Worm (Caenorhabditis elegans) whole organism, mixed stage, embryonic: Measurements from ENCODE around the gene B0244.16.

Source experiments
- M03D4.4 ChIP-seq: sonication (generic microtip); optimal IDR thresholded peaks from 2 replicates; lab custom pipeline; 2017; ENCODE audit warnings: mild to moderate bottlenecking, missing genetic modification characterization, missing compliant biosample characterization
- blmp-1 ChIP-seq: fragments of 150-350 bp; optimal IDR thresholded peaks from 2 replicates; lab custom pipeline; 2014; ENCODE audit warnings: missing biosample characterization, missing genetic modification characterization
- ceh-39 ChIP-seq: fragments of 150-350 bp; optimal IDR thresholded peaks from 2 replicates; lab custom pipeline; 2014; ENCODE audit warnings: missing biosample characterization, missing genetic modification characterization
- ceh-43 ChIP-seq: fragments of 200-800 bp; sonication (Bioruptor generic); optimal IDR thresholded peaks from 2 replicates; lab custom pipeline; 2018; ENCODE audit warnings: mild to moderate bottlenecking, missing genetic modification characterization, moderate library complexity, missing compliant biosample characterization
- ceh-83 ChIP-seq: fragments of 200-800 bp; sonication (Bioruptor generic); optimal IDR thresholded peaks from 2 replicates; lab custom pipeline; 2018; ENCODE audit warnings: mild to moderate bottlenecking, missing genetic modification characterization, missing compliant biosample characterization
- ces-1 ChIP-seq: fragments of 150-350 bp; optimal IDR thresholded peaks from 2 replicates; lab custom pipeline; 2014; ENCODE audit warnings: missing biosample characterization, missing genetic modification reagents, missing genetic modification characterization
- cnd-1 ChIP-seq: fragments of 200-800 bp; sonication (Bioruptor generic); optimal IDR thresholded peaks from 2 replicates; lab custom pipeline; 2018; ENCODE audit warnings: mild to moderate bottlenecking, missing genetic modification characterization, missing compliant biosample characterization
- drap-1 ChIP-seq: fragments of 200-800 bp; sonication (Bioruptor generic); optimal IDR thresholded peaks from 3 replicates; lab custom pipeline; 2018; ENCODE audit warnings: mild to moderate bottlenecking, missing genetic modification characterization, missing compliant biosample characterization
- elt-1 ChIP-seq: sonication (generic microtip); optimal IDR thresholded peaks from 2 replicates; lab custom pipeline; 2017; ENCODE audit warnings: missing genetic modification characterization, mild to moderate bottlenecking, missing compliant biosample characterization, antibody characterized with exemption, moderate library complexity, borderline replicate concordance; ENCODE audit not compliant: insufficient read depth
- elt-3 ChIP-seq: fragments of 150-350 bp; optimal IDR thresholded peaks from 2 replicates; lab custom pipeline; 2014; ENCODE audit warnings: missing biosample characterization, missing genetic modification characterization
- flh-1 ChIP-seq: fragments of 200-800 bp; sonication (Bioruptor generic); optimal IDR thresholded peaks from 2 replicates; lab custom pipeline; 2018; ENCODE audit warnings: mild to moderate bottlenecking, missing genetic modification characterization, moderate library complexity, missing compliant biosample characterization
- ham-2 ChIP-seq: fragments of 200-800 bp; sonication (Bioruptor generic); optimal IDR thresholded peaks from 2 replicates; lab custom pipeline; 2018; ENCODE audit warnings: mild to moderate bottlenecking, missing genetic modification characterization, missing compliant biosample characterization
- lin-13 ChIP-seq: fragments of 150-350 bp; optimal IDR thresholded peaks from 2 replicates; lab custom pipeline; 2014; ENCODE audit warnings: missing biosample characterization, missing genetic modification characterization
- lin-32 ChIP-seq: fragments of 200-800 bp; sonication (Bioruptor generic); optimal IDR thresholded peaks from 2 replicates; lab custom pipeline; 2018; ENCODE audit warnings: mild to moderate bottlenecking, missing genetic modification characterization, missing compliant biosample characterization
- lsy-2 ChIP-seq: fragments of 150-350 bp; optimal IDR thresholded peaks from 2 replicates; lab custom pipeline; 2014; ENCODE audit warnings: missing biosample characterization, missing genetic modification characterization
- mep-1 ChIP-seq: fragments of 150-350 bp; optimal IDR thresholded peaks from 2 replicates; lab custom pipeline; 2017; ENCODE audit warnings: missing biosample characterization, missing genetic modification reagents, missing genetic modification characterization, inconsistent platforms
- nhr-12 ChIP-seq: fragments of 150-350 bp; optimal IDR thresholded peaks from 2 replicates; lab custom pipeline; 2014; ENCODE audit warnings: missing biosample characterization, missing genetic modification characterization
- nhr-237 ChIP-seq: fragments of 150-350 bp; optimal IDR thresholded peaks from 2 replicates; lab custom pipeline; 2014; ENCODE audit warnings: missing biosample characterization, missing genetic modification characterization
- nhr-28 ChIP-seq: fragments of 150-350 bp; optimal IDR thresholded peaks from 2 replicates; lab custom pipeline; 2014; ENCODE audit warnings: missing biosample characterization, missing genetic modification characterization
- nhr-76 ChIP-seq: sonication (generic microtip); optimal IDR thresholded peaks from 2 replicates; lab custom pipeline; 2017; ENCODE audit warnings: missing biosample characterization, missing genetic modification characterization
- pha-4 ChIP-seq: fragments of 150-350 bp; optimal IDR thresholded peaks from 2 replicates; lab custom pipeline; 2018; ENCODE audit warnings: missing biosample characterization, missing genetic modification reagents, missing genetic modification characterization
- sem-2 ChIP-seq: fragments of 200-800 bp; sonication (Bioruptor generic); optimal IDR thresholded peaks from 2 replicates; lab custom pipeline; 2018; ENCODE audit warnings: mild to moderate bottlenecking, missing genetic modification characterization, missing compliant biosample characterization
- snpc-4 ChIP-seq: fragments of 150-350 bp; optimal IDR thresholded peaks from 2 replicates; lab custom pipeline; 2014; ENCODE audit warnings: missing biosample characterization, missing genetic modification characterization
- sptf-1 ChIP-seq: sonication (generic microtip); optimal IDR thresholded peaks from 2 replicates; lab custom pipeline; 2017; ENCODE audit warnings: mild to moderate bottlenecking, missing genetic modification characterization, moderate library complexity, missing compliant biosample characterization
- tbx-8 ChIP-seq: fragments of 200-800 bp; sonication (Bioruptor generic); optimal IDR thresholded peaks from 2 replicates; lab custom pipeline; 2018; ENCODE audit warnings: mild to moderate bottlenecking, missing genetic modification characterization, moderate library complexity, missing compliant biosample characterization
- unc-120 ChIP-seq: sonication (generic microtip); optimal IDR thresholded peaks from 2 replicates; lab custom pipeline; 2017; ENCODE audit warnings: missing genetic modification characterization, missing compliant biosample characterization; ENCODE audit not compliant: poor library complexity, severe bottlenecking
- unc-39 ChIP-seq: fragments of 150-350 bp; optimal IDR thresholded peaks from 2 replicates; lab custom pipeline; 2014; ENCODE audit warnings: missing biosample characterization, missing genetic modification characterization
- unc-62 ChIP-seq: fragments of 150-350 bp; optimal IDR thresholded peaks from 2 replicates; lab custom pipeline; 2014; ENCODE audit warnings: missing biosample characterization, missing genetic modification reagents, missing genetic modification characterization
- zip-8 ChIP-seq: fragments of 150-350 bp; optimal IDR thresholded peaks from 2 replicates; lab custom pipeline; 2014; ENCODE audit warnings: missing biosample characterization, missing genetic modification characterization

B0244.16 gene

ce11 chrIII:5727827-5728226 is 12.9 kb upstream of the B0244.16 start, which contains the start of gene egg-1:
Gene egg-1, plus strand, starts transcription at chrIII:5728180.
- TF ChIP-seq ceh-43 (GFP tag; lab: Kevin White, UChicago) (no peak), nhr-28 (tag; lab: Kevin White, UChicago) (no peak), unc-62 (GFP tag; lab: Kevin White, UChicago) (no peak), tbx-8 (GFP tag; lab: Kevin White, UChicago) (no peak), lin-32 (GFP tag; lab: Kevin White, UChicago) (no peak), mep-1 (tag; lab: Kevin White, UChicago) (no peak), cnd-1 (tag; lab: Kevin White, UChicago) (no peak), nhr-237 (no peak), ces-1 (GFP tag; lab: Kevin White, UChicago) (no peak), unc-120 (no peak), ham-2 (GFP tag; lab: Kevin White, UChicago) (no peak)

- no peak for TF ChIP-seq nhr-76
- no peak for TF ChIP-seq lin-32 (GFP tag; lab: Kevin White, UChicago)
- TF ChIP-seq nhr-12 (tag; lab: Kevin White, UChicago): no peak
- TF ChIP-seq ceh-39 (tag; lab: Kevin White, UChicago): no peak
- no peak for TF ChIP-seq mep-1 (tag; lab: Kevin White, UChicago)
- no peak for TF ChIP-seq nhr-237
- TF ChIP-seq nhr-28 (tag; lab: Kevin White, UChicago): no peak
Measured at ce11 chrIII:5729367-5729766, 11.4 kb upstream of the B0244.16 start.

- TF ChIP-seq nhr-237 (no peak), nhr-28 (tag; lab: Kevin White, UChicago) (no peak), elt-3 (tag; lab: Kevin White, UChicago) (no peak), sptf-1 (tag; lab: Kevin White, UChicago) (no peak), pha-4 (no peak)
Measured at ce11 chrIII:5730041-5730440, 10.7 kb upstream of the B0244.16 start.

ce11 chrIII:5730980-5731636 is 9.7 kb upstream of the B0244.16 start, which contains the start of the genes B0244.9 and B0244.7:
Gene B0244.9, minus strand, starts transcription at chrIII:5731030.
Gene B0244.7, plus strand, starts transcription at chrIII:5731501.
- no peak for TF ChIP-seq ceh-39 (tag; lab: Kevin White, UChicago)
- no peak for TF ChIP-seq elt-1 (tag; lab: Kevin White, UChicago)
- no peak for TF ChIP-seq drap-1 (GFP tag; lab: Kevin White, UChicago)
- no peak for TF ChIP-seq lin-32 (GFP tag; lab: Kevin White, UChicago)
- TF ChIP-seq ceh-83 (GFP tag; lab: Kevin White, UChicago): no peak
- no peak for TF ChIP-seq sptf-1 (tag; lab: Kevin White, UChicago)
- TF ChIP-seq lin-13 (tag; lab: Kevin White, UChicago): no peak
- TF ChIP-seq blmp-1: no peak
- TF ChIP-seq tbx-8 (GFP tag; lab: Kevin White, UChicago): no peak
- TF ChIP-seq pha-4: no peak
- no peak for TF ChIP-seq unc-120
- no peak for TF ChIP-seq elt-3 (tag; lab: Kevin White, UChicago)
- no peak for TF ChIP-seq cnd-1 (tag; lab: Kevin White, UChicago)
- no peak for TF ChIP-seq lsy-2
- no peak for TF ChIP-seq M03D4.4 (tag; lab: Kevin White, UChicago)
- TF ChIP-seq unc-39: no peak
- no peak for TF ChIP-seq ces-1 (GFP tag; lab: Kevin White, UChicago)
- no peak for TF ChIP-seq sem-2 (GFP tag; lab: Kevin White, UChicago)
- no peak for TF ChIP-seq zip-8 (tag; lab: Kevin White, UChicago)

- TF ChIP-seq tbx-8 (GFP tag; lab: Kevin White, UChicago): no peak
- no peak for TF ChIP-seq cnd-1 (tag; lab: Kevin White, UChicago)
- TF ChIP-seq, all 35 proteins: peak for 0
Measured at ce11 chrIII:5732925-5733324, 7.8 kb upstream of the B0244.16 start, which contains the start of gene B0244.17. Gene B0244.17, plus strand, starts transcription at chrIII:5733225.

- TF ChIP-seq nhr-237 (no peak), pha-4 (no peak), sem-2 (GFP tag; lab: Kevin White, UChicago) (no peak), M03D4.4 (tag; lab: Kevin White, UChicago) (no peak), mep-1 (tag; lab: Kevin White, UChicago) (no peak), zip-8 (tag; lab: Kevin White, UChicago) (no peak), snpc-4 (tag; lab: Kevin White, UChicago) (no peak), nhr-28 (tag; lab: Kevin White, UChicago) (no peak), elt-3 (tag; lab: Kevin White, UChicago) (no peak), flh-1 (no peak), lin-32 (GFP tag; lab: Kevin White, UChicago) (no peak)
Measured at ce11 chrIII:5734328-5734727, 6.4 kb upstream of the B0244.16 start.
